Fruit fly (Drosophila melanogaster): ENCODE measurements around the gene CG5112.

The CG5112 gene

DNA sequence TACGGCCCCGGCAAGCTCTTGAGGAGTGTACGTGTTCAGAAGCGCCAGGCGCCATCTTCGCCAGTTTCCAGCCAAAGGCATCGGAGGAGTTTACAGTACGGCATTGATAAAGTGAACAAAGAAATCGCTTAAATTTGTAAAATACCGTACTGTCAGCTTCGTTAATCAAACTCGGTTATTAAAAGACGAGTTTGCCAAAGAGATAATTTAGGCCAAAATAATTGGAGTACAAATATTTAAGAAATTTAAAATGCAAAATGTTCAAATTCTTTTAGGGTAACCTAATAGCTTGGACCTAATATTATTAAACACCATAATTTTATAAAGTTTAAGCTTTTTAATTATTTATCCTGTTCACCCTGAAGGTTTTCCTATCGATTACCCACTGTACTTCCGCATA is 39.4 kb upstream of the CG5112 start (continued):
- TF ChIP-seq CG6854 (GFP tag; optimal IDR thresholded peaks at IDR 0.05) (no peak), MTF-1 (GFP tag; optimal IDR thresholded peaks at IDR 0.05; ENCODE audit: borderline replicate concordance) (no peak), CG8089 (GFP tag; optimal IDR thresholded peaks at IDR 0.05) (no peak), CG3726 (GFP tag; IDR thresholded peaks at IDR 0.05) (no peak), tna (GFP tag; IDR thresholded peaks at IDR 0.05; ENCODE audit: partially characterized antibody) (no peak), CG17385 (GFP tag; optimal IDR thresholded peaks at IDR 0.05) (no peak), gsb (GFP tag; IDR thresholded peaks at IDR 0.05) (no peak), CG10543 (GFP tag; optimal IDR thresholded peaks at IDR 0.05) (no peak), CG10267 (tag; optimal IDR thresholded peaks at IDR 0.05) (no peak), CG2120 (GFP tag; optimal IDR thresholded peaks at IDR 0.05) (peak; percentile 16), ara (GFP tag; IDR thresholded peaks at IDR 0.05) (no peak), Dek (tag; optimal IDR thresholded peaks at IDR 0.05) (no peak), CG12744 (GFP tag; optimal IDR thresholded peaks at IDR 0.05) (no peak), CG2199 (GFP tag; IDR thresholded peaks at IDR 0.05) (no peak), lmd (GFP tag; IDR thresholded peaks at IDR 0.05) (no peak), knrl (GFP tag; IDR thresholded peaks at IDR 0.05; ENCODE audit: partially characterized antibody) (no peak), Doc2 (GFP tag; IDR thresholded peaks at IDR 0.05) (no peak), CG12299 (tag; optimal IDR thresholded peaks at IDR 0.05) (no peak), CG1603 (tag; optimal IDR thresholded peaks at IDR 0.05) (no peak), toy (GFP tag; IDR thresholded peaks at IDR 0.05) (no peak), zf30C (GFP tag; optimal IDR thresholded peaks at IDR 0.05) (no peak), Dfd (GFP tag; optimal IDR thresholded peaks at IDR 0.05) (no peak), trh (GFP tag; optimal IDR thresholded peaks at IDR 0.05) (no peak), aop (GFP tag; IDR thresholded peaks at IDR 0.05) (no peak), Lhr (GFP tag; optimal IDR thresholded peaks at IDR 0.05) (no peak), da (GFP tag; optimal IDR thresholded peaks at IDR 0.05) (no peak), unc-4 (GFP tag; IDR thresholded peaks at IDR 0.05; ENCODE audit: partially characterized antibody) (no peak), CG14667 (GFP tag; IDR thresholded peaks at IDR 0.05) (no peak), Eip74EF (GFP tag; optimal IDR thresholded peaks at IDR 0.05) (no peak), CG8359 (GFP tag; optimal IDR thresholded peaks at IDR 0.05; ENCODE audit: borderline replicate concordance) (no peak), ab (GFP tag; optimal IDR thresholded peaks at IDR 0.05) (no peak), CG2889 (GFP tag; IDR thresholded peaks at IDR 0.05) (no peak), CG7745 (tag; optimal IDR thresholded peaks at IDR 0.05) (no peak), CG4730 (GFP tag; IDR thresholded peaks at IDR 0.05) (no peak), CG11504 (tag; optimal IDR thresholded peaks at IDR 0.05) (peak; percentile 28), CG17186 (GFP tag; optimal IDR thresholded peaks at IDR 0.05) (no peak), hth (optimal IDR thresholded peaks at IDR 0.05) (no peak), row (GFP tag; IDR thresholded peaks at IDR 0.05) (peak; percentile 45; the same call in 2 of the 3 replicates), NC2β (GFP tag; optimal IDR thresholded peaks at IDR 0.05) (no peak), CG9932 (GFP tag; IDR thresholded peaks at IDR 0.05) (no peak), zfh1 (GFP tag; IDR thresholded peaks at IDR 0.05) (no peak; the same call in 2 of the 3 replicates), CG12219 (GFP tag; optimal IDR thresholded peaks at IDR 0.05) (no peak), Med (GFP tag) (no peak), CG42726 (GFP tag; IDR thresholded peaks at IDR 0.05; ENCODE audit: partially characterized antibody) (no peak), emc (GFP tag; optimal IDR thresholded peaks at IDR 0.05) (no peak), CG17359 (tag; optimal IDR thresholded peaks at IDR 0.05) (peak; percentile 6), zfh2 (GFP tag; optimal IDR thresholded peaks at IDR 0.05) (no peak), nau (GFP tag; optimal IDR thresholded peaks at IDR 0.05) (no peak), CG33213 (GFP tag; optimal IDR thresholded peaks at IDR 0.05) (no peak), z (GFP tag; IDR thresholded peaks at IDR 0.05) (no peak), CG12236 (GFP tag; optimal IDR thresholded peaks at IDR 0.05) (no peak), CG6654 (GFP tag; optimal IDR thresholded peaks at IDR 0.05) (no peak)
